Fruit fly (Drosophila melanogaster) Kc167 (cell line): ENCODE results near the gene Gprk2.

Source experiments
- Sin3A ChIP-seq: fragments of >200 bp; optimal IDR thresholded peaks from 2 replicates; lab custom pipeline; 2018; ENCODE audit warnings: missing external identifiers
- h ChIP-seq: fragments of >200 bp; optimal IDR thresholded peaks from 3 replicates; lab custom pipeline; 2018; ENCODE audit warnings: missing external identifiers
- insv ChIP-seq: fragments of >200 bp; optimal IDR thresholded peaks from 3 replicates; lab custom pipeline; 2018; ENCODE audit warnings: missing external identifiers
- psq ChIP-seq: fragments of >200 bp; optimal IDR thresholded peaks from 2 replicates; lab custom pipeline; 2017; ENCODE audit warnings: missing external identifiers
- ttk ChIP-seq: sonication (Bioruptor generic); optimal IDR thresholded peaks from 2 replicates; lab custom pipeline; 2017; ENCODE audit warnings: missing external identifiers

DNA sequence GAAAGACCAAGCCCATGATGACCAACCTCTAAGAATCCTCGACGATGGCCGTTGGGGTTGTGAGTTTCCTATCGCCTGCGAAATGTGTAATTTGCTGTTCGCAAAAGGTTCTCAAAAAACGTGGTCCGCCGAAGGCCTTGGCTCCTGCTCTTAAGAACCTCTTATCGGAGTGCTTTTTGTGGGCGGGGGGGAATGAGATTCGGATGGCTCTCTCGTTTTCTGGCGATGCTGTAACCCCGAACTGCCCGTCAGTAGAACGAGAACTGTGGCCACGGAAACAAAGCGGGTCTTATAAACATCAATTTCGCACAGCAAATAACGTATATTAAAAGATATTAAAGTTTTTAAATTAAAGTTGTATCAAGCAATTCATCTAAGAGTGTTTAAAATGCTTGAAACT lies 23.2 kb upstream of the Gprk2 start, which contains the start of gene CG1607:
- no peak for TF ChIP-seq h (lab: Kevin White, UChicago)
- TF ChIP-seq psq (lab: Kevin White, UChicago) = no peak
- no peak for TF ChIP-seq ttk
- no peak for TF ChIP-seq insv
- TF ChIP-seq Sin3A = no peak
